Fruit fly (Drosophila melanogaster): ENCODE results near the gene CG17147.

Gene CG17147

dm6 chr3L:20194731-20195130, 29.0 kb upstream of the CG17147 start (continued):
- no peak for TF ChIP-seq Fer2 (tag; optimal IDR thresholded peaks at IDR 0.05)
- TF ChIP-seq CHES-1-like (GFP tag; optimal IDR thresholded peaks at IDR 0.05): no peak
- TF ChIP-seq CG12299 (tag; optimal IDR thresholded peaks at IDR 0.05): no peak
- peak; percentile 9 for TF ChIP-seq Ssrp (tag; optimal IDR thresholded peaks at IDR 0.05)
- no peak for TF ChIP-seq CG15479 (GFP tag; optimal IDR thresholded peaks at IDR 0.05)
- TF ChIP-seq pfk (GFP tag; optimal IDR thresholded peaks at IDR 0.05): no peak
- TF ChIP-seq bowl (GFP tag; IDR thresholded peaks at IDR 0.05): no peak
- no peak for TF ChIP-seq crol (GFP tag; IDR thresholded peaks at IDR 0.05)
- no peak for TF ChIP-seq CG3838 (GFP tag; optimal IDR thresholded peaks at IDR 0.05)
- TF ChIP-seq tup (GFP tag; optimal IDR thresholded peaks at IDR 0.05): no peak
- no peak for TF ChIP-seq HLH4C (GFP tag; IDR thresholded peaks at IDR 0.05; ENCODE audit: partially characterized antibody)
- TF ChIP-seq CG1832 (GFP tag; optimal IDR thresholded peaks at IDR 0.05): no peak
- peak; percentile 16; the same call in 1 of the 4 replicates for TF ChIP-seq Gug (GFP tag; IDR thresholded peaks at IDR 0.05)
- peak; percentile 55; the same call in 1 of the 2 replicates for TF ChIP-seq Xrp1 (GFP tag; IDR thresholded peaks at IDR 0.05)
- TF ChIP-seq CG8944 (GFP tag; optimal IDR thresholded peaks at IDR 0.05): no peak
- TF ChIP-seq Fer3 (tag; optimal IDR thresholded peaks at IDR 0.05): peak; percentile 48
- no peak for TF ChIP-seq sc (optimal IDR thresholded peaks at IDR 0.05)
- peak; percentile 2 for TF ChIP-seq sc (GFP tag; optimal IDR thresholded peaks at IDR 0.05)
- TF ChIP-seq slou (GFP tag; optimal IDR thresholded peaks at IDR 0.05): no peak
- no peak for TF ChIP-seq sna (GFP tag; IDR thresholded peaks at IDR 0.05; ENCODE audit: partially characterized antibody)
- no peak for TF ChIP-seq CG7963 (GFP tag; IDR thresholded peaks at IDR 0.05; ENCODE audit: partially characterized antibody)
- TF ChIP-seq tll (GFP tag; optimal IDR thresholded peaks at IDR 0.05): no peak
- peak; percentile 74 for TF ChIP-seq slbo (GFP tag; IDR thresholded peaks at IDR 0.05)
- TF ChIP-seq CG13123 (GFP tag; optimal IDR thresholded peaks at IDR 0.05): no peak
- TF ChIP-seq Hmr (GFP tag; optimal IDR thresholded peaks at IDR 0.05): peak; percentile 39
- no peak for TF ChIP-seq ac (GFP tag; optimal IDR thresholded peaks at IDR 0.05)
- no peak for TF ChIP-seq CG11723 (GFP tag; optimal IDR thresholded peaks at IDR 0.05)
- no peak for TF ChIP-seq nerfin-2 (GFP tag; IDR thresholded peaks at IDR 0.05; ENCODE audit: partially characterized antibody)
- TF ChIP-seq Atf-2 (GFP tag; optimal IDR thresholded peaks at IDR 0.05): no peak
- TF ChIP-seq CG17359 (tag; optimal IDR thresholded peaks at IDR 0.05): peak; percentile 39
- peak; percentile 31 for TF ChIP-seq CG1602 (GFP tag; optimal IDR thresholded peaks at IDR 0.05)
- TF ChIP-seq CG1529 (GFP tag; optimal IDR thresholded peaks at IDR 0.05): no peak
- no peak for TF ChIP-seq exex (tag; optimal IDR thresholded peaks at IDR 0.05)
- 0 out of 2 replicates have a peak, but pooled peaks have one; percentile 22 for TF ChIP-seq CG4404 (GFP tag; IDR thresholded peaks at IDR 0.05)
- peak; percentile 16 for TF ChIP-seq caup (GFP tag; optimal IDR thresholded peaks at IDR 0.05; ENCODE audit: severe bottlenecking)
- TF ChIP-seq Taf1 (GFP tag; IDR thresholded peaks at IDR 0.05): peak; percentile 53; the same call in 1 of the 2 replicates
- TF ChIP-seq gce (GFP tag; IDR thresholded peaks at IDR 0.05): no peak
- TF ChIP-seq z (GFP tag; IDR thresholded peaks at IDR 0.05): no peak
- TF ChIP-seq fd96Cb (tag; optimal IDR thresholded peaks at IDR 0.05): peak; percentile 29
- TF ChIP-seq CG10543 (GFP tag; optimal IDR thresholded peaks at IDR 0.05): no peak
- no peak for TF ChIP-seq CG6175 (GFP tag; IDR thresholded peaks at IDR 0.05)
- TF ChIP-seq az2 (GFP tag; optimal IDR thresholded peaks at IDR 0.05): peak; percentile 1
- no peak for TF ChIP-seq Sry-β (GFP tag; optimal IDR thresholded peaks at IDR 0.05)
- no peak for TF ChIP-seq Lhr (GFP tag; optimal IDR thresholded peaks at IDR 0.05)
- TF ChIP-seq NC2β (GFP tag; optimal IDR thresholded peaks at IDR 0.05): no peak
- peak; percentile 35 for TF ChIP-seq NfI (GFP tag; optimal IDR thresholded peaks at IDR 0.05)
- TF ChIP-seq CrebB (tag; optimal IDR thresholded peaks at IDR 0.05): no peak
- no peak for TF ChIP-seq Asciz (GFP tag; optimal IDR thresholded peaks at IDR 0.05)
- no peak for TF ChIP-seq Ravus (GFP tag; IDR thresholded peaks at IDR 0.05)
- TF ChIP-seq CkIIα-i1 (GFP tag; IDR thresholded peaks at IDR 0.05): no peak
- TF ChIP-seq Mrtf (GFP tag; IDR thresholded peaks at IDR 0.05): peak; percentile 62; the same call in 2 of the 3 replicates

All from whole organism, embryonic.